Worm (Caenorhabditis elegans): ENCODE results near the gene cutl-17.

The cutl-17 gene

ce11 chrIV:9438753-9439152 is 18.5 kb downstream of the cutl-17 start (continued):
- TF ChIP-seq sptf-2 (GFP tag; optimal IDR thresholded peaks at IDR 0.05) (no peak), nfya-2 (GFP tag; IDR thresholded peaks at IDR 0.05) (no peak)

ce11 chrIV:9432327-9432726 is 25.0 kb downstream of the cutl-17 start:
- no peak for TF ChIP-seq cebp-1 (GFP tag; IDR thresholded peaks at IDR 0.05)
- TF ChIP-seq cebp-1 (tag; optimal IDR thresholded peaks at IDR 0.05), result no peak
- TF ChIP-seq ztf-25 (GFP tag; IDR thresholded peaks at IDR 0.05), result no peak
- TF ChIP-seq K12H6.12 (tag; optimal IDR thresholded peaks at IDR 0.05), result no peak
- no peak for TF ChIP-seq tbp1 (GFP tag; optimal IDR thresholded peaks at IDR 0.05)
- TF ChIP-seq D2030.7 (GFP tag; IDR thresholded peaks at IDR 0.05), result no peak
- TF ChIP-seq attf-6 (GFP tag; IDR thresholded peaks at IDR 0.05), result no peak
- no peak for TF ChIP-seq dpff-1 (tag; optimal IDR thresholded peaks at IDR 0.05)
- TF ChIP-seq Y56A3A.18 (GFP tag; IDR thresholded peaks at IDR 0.05), result no peak

ce11 chrIV:9427959-9428358 is 29.3 kb downstream of the cutl-17 start, which contains the start of gene F59B8.1:
TSS of gene F59B8.1 (plus strand) at chrIV:9428259.
- TF ChIP-seq nhr-120 (GFP tag; IDR thresholded peaks at IDR 0.05) (no peak), hrde-1 (tag; optimal IDR thresholded peaks at IDR 0.05; ENCODE audit: borderline replicate concordance) (no peak), ztf-25 (GFP tag; IDR thresholded peaks at IDR 0.05) (no peak), K11D2.4 (GFP tag; IDR thresholded peaks at IDR 0.05) (no peak), unc-130 (GFP tag; optimal IDR thresholded peaks at IDR 0.05) (no peak), ama-1 (optimal IDR thresholded peaks at IDR 0.05) (no peak), ama-1 (GFP tag; optimal IDR thresholded peaks at IDR 0.05) (no peak), B0019.2 (GFP tag; conservative IDR thresholded peaks at IDR 0.05) (no peak), nfyb-1 (GFP tag; IDR thresholded peaks at IDR 0.05) (no peak), F57C9.4 (tag; optimal IDR thresholded peaks at IDR 0.05) (no peak), F33H1.4 (GFP tag; IDR thresholded peaks at IDR 0.05) (no peak), nfya-1 (tag; optimal IDR thresholded peaks at IDR 0.05; ENCODE audit: borderline replicate concordance, insufficient read depth) (no peak), F49E8.2 (tag; optimal IDR thresholded peaks at IDR 0.05; ENCODE audit: insufficient read depth) (no peak), dox-1 (GFP tag; IDR thresholded peaks at IDR 0.05) (no peak), mxl-1 (tag; optimal IDR thresholded peaks at IDR 0.05) (no peak), snpc-1.3 (tag; optimal IDR thresholded peaks at IDR 0.05; ENCODE audit: insufficient read depth) (no peak), snpc-4 (GFP tag; optimal IDR thresholded peaks at IDR 0.05) (no peak), snpc-4 (tag; optimal IDR thresholded peaks at IDR 0.05) (no peak), C17E4.6 (GFP tag; IDR thresholded peaks at IDR 0.05) (no peak), ets-4 (GFP tag; optimal IDR thresholded peaks at IDR 0.05) (no peak), ccch-3 (GFP tag; optimal IDR thresholded peaks at IDR 0.05) (no peak)

- TF ChIP-seq sptf-2 (GFP tag; optimal IDR thresholded peaks at IDR 0.05) (no peak), hlh-12 (tag; optimal IDR thresholded peaks at IDR 0.05) (no peak), aptf-3 (GFP tag; IDR thresholded peaks at IDR 0.05) (no peak), hlh-26 (GFP tag; conservative IDR thresholded peaks at IDR 0.05) (no peak), B0035.1 (tag; optimal IDR thresholded peaks at IDR 0.05) (no peak)
These were observed 34.2 kb downstream of the cutl-17 start, which contains the start of gene srxa-2 for ce11 chrIV:9423095-9423494. TSS of gene srxa-2 (plus strand) at chrIV:9423395.
